Fruit fly (Drosophila melanogaster) whole organism, embryonic: ENCODE data around the gene lectin-30A.

Source experiments
- Abd-B ChIP-seq: fragments of 200-800 bp; sonication (Bioruptor generic); optimal IDR thresholded peaks from 2 replicates; lab custom pipeline; 2018; ENCODE audit warnings: missing biosample characterization, mild to moderate bottlenecking, missing genetic modification characterization, moderate library complexity
- Atf-2 ChIP-seq: fragments of 200-800 bp; sonication (Bioruptor generic); optimal IDR thresholded peaks from 2 replicates; lab custom pipeline; 2016; ENCODE audit warnings: missing biosample characterization, missing genetic modification characterization
- CG12769 ChIP-seq: fragments of 200-800 bp; sonication (Bioruptor generic); optimal IDR thresholded peaks from 2 replicates; lab custom pipeline; 2019; ENCODE audit warnings: missing biosample characterization, mild to moderate bottlenecking, missing genetic modification characterization, moderate library complexity
- CG13287 ChIP-seq: fragments of 200-800 bp; sonication (Bioruptor generic); IDR thresholded peaks from 2 replicates; pipeline ENCODE4 v1.3.6; 2022; ENCODE audit warnings: missing biosample characterization, missing genetic modification characterization; ENCODE audit not compliant: partially characterized antibody
- CG13424 ChIP-seq: fragments of 200-800 bp; sonication (Bioruptor generic); optimal IDR thresholded peaks from 2 replicates; lab custom pipeline; 2019; ENCODE audit warnings: missing biosample characterization, mild to moderate bottlenecking, missing genetic modification characterization, moderate library complexity
- CG16779 ChIP-seq: fragments of 200-800 bp; sonication (Bioruptor generic); IDR thresholded peaks from 2 replicates; pipeline ENCODE4 v1.3.6; 2022; ENCODE audit warnings: missing biosample characterization, missing genetic modification characterization
- CG17361 ChIP-seq: fragments of 200-800 bp; sonication (Bioruptor generic); IDR thresholded peaks from 3 replicates; pipeline ENCODE4 v1.3.6; 2022; ENCODE audit warnings: missing biosample characterization, missing genetic modification characterization
- CG18599 ChIP-seq: fragments of 200-800 bp; sonication (Bioruptor generic); optimal IDR thresholded peaks from 3 replicates; lab custom pipeline; 2017; ENCODE audit warnings: missing biosample characterization, missing genetic modification characterization, mild to moderate bottlenecking, moderate library complexity, missing genetic modification reagents
- CG2889 ChIP-seq: fragments of 200-800 bp; sonication (Bioruptor generic); IDR thresholded peaks from 3 replicates; pipeline ENCODE4 v1.3.6; 2022; ENCODE audit warnings: missing biosample characterization, missing genetic modification characterization
- CG30431 ChIP-seq: fragments of 200-800 bp; sonication (Bioruptor generic); optimal IDR thresholded peaks from 2 replicates; lab custom pipeline; 2017; ENCODE audit warnings: missing biosample characterization, missing genetic modification characterization
- CG31365 ChIP-seq: fragments of 200-800 bp; sonication (Bioruptor generic); optimal IDR thresholded peaks from 2 replicates; lab custom pipeline; 2018; ENCODE audit warnings: missing biosample characterization, mild to moderate bottlenecking, missing genetic modification characterization
- CG32767 ChIP-seq: fragments of 200-800 bp; sonication (Bioruptor generic); IDR thresholded peaks from 2 replicates; pipeline ENCODE4 v1.3.6; 2022; ENCODE audit warnings: missing biosample characterization, missing genetic modification characterization
- CG33557 ChIP-seq: fragments of 200-800 bp; sonication (Bioruptor generic); optimal IDR thresholded peaks from 2 replicates; lab custom pipeline; 2019; ENCODE audit warnings: missing biosample characterization, mild to moderate bottlenecking, missing genetic modification characterization, moderate library complexity
- CG4854 ChIP-seq: fragments of 200-800 bp; sonication (Bioruptor generic); optimal IDR thresholded peaks from 2 replicates; lab custom pipeline; 2016; ENCODE audit warnings: missing biosample characterization, missing genetic modification characterization, inconsistent platforms
- CG6854 ChIP-seq: fragments of 200-800 bp; sonication (Bioruptor generic); optimal IDR thresholded peaks from 3 replicates; lab custom pipeline; 2017; ENCODE audit warnings: missing biosample characterization, mild to moderate bottlenecking, missing genetic modification characterization
- CG7271 ChIP-seq: fragments of 200-800 bp; sonication (Bioruptor generic); optimal IDR thresholded peaks from 2 replicates; lab custom pipeline; 2018; ENCODE audit warnings: missing biosample characterization, mild to moderate bottlenecking, missing genetic modification characterization, moderate library complexity
- CG8388 ChIP-seq: fragments of 200-800 bp; sonication (Bioruptor generic); optimal IDR thresholded peaks from 2 replicates; lab custom pipeline; 2019; ENCODE audit warnings: missing biosample characterization, mild to moderate bottlenecking, missing genetic modification characterization, moderate library complexity
- CkIIα-i1 ChIP-seq: fragments of 200-800 bp; sonication (Bioruptor generic); IDR thresholded peaks from 2 replicates; pipeline ENCODE4 v1.3.6; 2022; ENCODE audit warnings: missing biosample characterization, missing genetic modification characterization
- E2f1 ChIP-seq: fragments of 200-800 bp; sonication (Bioruptor generic); IDR thresholded peaks from 2 replicates; pipeline ENCODE4 v1.3.6; 2022; ENCODE audit warnings: missing biosample characterization, missing genetic modification characterization
- E2f2 ChIP-seq: fragments of 200-800 bp; sonication (Bioruptor generic); IDR thresholded peaks from 2 replicates; pipeline ENCODE4 v1.3.6; 2022; ENCODE audit warnings: missing biosample characterization, missing genetic modification characterization
- Ets97D ChIP-seq: fragments of 200-800 bp; sonication (Bioruptor generic); optimal IDR thresholded peaks from 3 replicates; lab custom pipeline; 2016; ENCODE audit warnings: missing biosample characterization, missing genetic modification characterization
- GATAe ChIP-seq: fragments of 200-800 bp; sonication (Bioruptor generic); conservative IDR thresholded peaks from 2 replicates; pipeline ENCODE4 v1.3.6; 2022; ENCODE audit warnings: missing biosample characterization, missing genetic modification characterization
- Gsc ChIP-seq: fragments of 200-800 bp; sonication (Bioruptor generic); IDR thresholded peaks from 2 replicates; pipeline ENCODE4 v1.3.6; 2022; ENCODE audit warnings: missing biosample characterization, missing genetic modification characterization
- Hr3 ChIP-seq: fragments of 200-800 bp; sonication (Bioruptor generic); optimal IDR thresholded peaks from 3 replicates; lab custom pipeline; 2016; ENCODE audit warnings: missing biosample characterization, missing genetic modification characterization
- MTF-1 ChIP-seq: fragments of 200-800 bp; sonication (Bioruptor generic); optimal IDR thresholded peaks from 2 replicates; lab custom pipeline; 2018; ENCODE audit warnings: missing biosample characterization, mild to moderate bottlenecking, missing genetic modification characterization, borderline replicate concordance
- Opbp ChIP-seq: fragments of 200-800 bp; sonication (Bioruptor generic); IDR thresholded peaks from 3 replicates; pipeline ENCODE4 v1.3.6; 2022; ENCODE audit warnings: missing biosample characterization, missing genetic modification characterization; ENCODE audit not compliant: partially characterized antibody
- al ChIP-seq: fragments of 200-800 bp; sonication (Bioruptor generic); IDR thresholded peaks from 2 replicates; pipeline ENCODE4 v1.3.6; 2022; ENCODE audit warnings: missing biosample characterization, missing genetic modification characterization
- bowl ChIP-seq: fragments of 200-800 bp; sonication (Bioruptor generic); IDR thresholded peaks from 2 replicates; pipeline ENCODE4 v1.3.6; 2022; ENCODE audit warnings: missing biosample characterization, missing genetic modification characterization
- chif ChIP-seq, 2 experiments: fragments of 200-800 bp; sonication (Bioruptor generic); optimal IDR thresholded peaks; 3 replicates each; lab custom pipeline; 2016; ENCODE audit warnings: missing biosample characterization in 2 of 2, missing genetic modification characterization in 2 of 2
- chm ChIP-seq: fragments of 200-800 bp; sonication (Bioruptor generic); IDR thresholded peaks from 2 replicates; pipeline ENCODE4 v1.3.6; 2022; ENCODE audit warnings: missing biosample characterization, missing genetic modification characterization
- ci ChIP-seq: fragments of 200-800 bp; sonication (Bioruptor generic); IDR thresholded peaks from 3 replicates; pipeline ENCODE4 v1.3.6; 2022; ENCODE audit warnings: missing biosample characterization, missing genetic modification characterization
- cwo ChIP-seq: fragments of 200-800 bp; sonication (Bioruptor generic); optimal IDR thresholded peaks from 3 replicates; lab custom pipeline; 2017; ENCODE audit warnings: missing biosample characterization, missing genetic modification characterization, mild to moderate bottlenecking, moderate library complexity, missing genetic modification reagents
- da ChIP-seq: fragments of 200-800 bp; sonication (Bioruptor generic); optimal IDR thresholded peaks from 2 replicates; lab custom pipeline; 2016; ENCODE audit warnings: missing biosample characterization, missing genetic modification characterization
- dan ChIP-seq: fragments of 200-800 bp; sonication (Bioruptor generic); IDR thresholded peaks from 2 replicates; pipeline ENCODE4 v1.3.6; 2022; ENCODE audit warnings: missing biosample characterization, missing genetic modification characterization
- esg ChIP-seq: fragments of 200-800 bp; sonication (Bioruptor generic); conservative IDR thresholded peaks from 2 replicates; pipeline ENCODE4 v1.3.6; 2022; ENCODE audit warnings: missing biosample characterization, missing genetic modification characterization
- fd64A ChIP-seq: fragments of 200-800 bp; sonication (Bioruptor generic); optimal IDR thresholded peaks from 3 replicates; lab custom pipeline; 2018; ENCODE audit warnings: missing biosample characterization, mild to moderate bottlenecking, missing genetic modification characterization
- grn ChIP-seq: fragments of 200-800 bp; sonication (Bioruptor generic); optimal IDR thresholded peaks from 3 replicates; lab custom pipeline; 2017; ENCODE audit warnings: missing biosample characterization, missing genetic modification characterization
- insv ChIP-seq, 2 experiments: fragments of 200-800 bp; sonication (Bioruptor generic); optimal IDR thresholded peaks; 3 replicates each; lab custom pipeline; 2016 to 2018; ENCODE audit warnings: missing biosample characterization in 2 of 2, missing genetic modification characterization in 2 of 2
- klu ChIP-seq: fragments of 200-800 bp; sonication (Bioruptor generic); IDR thresholded peaks from 2 replicates; pipeline ENCODE4 v1.3.6; 2022; ENCODE audit warnings: missing biosample characterization, missing genetic modification characterization
- mirr ChIP-seq: fragments of 200-800 bp; sonication (Bioruptor generic); optimal IDR thresholded peaks from 3 replicates; lab custom pipeline; 2018; ENCODE audit warnings: missing biosample characterization, mild to moderate bottlenecking, missing genetic modification characterization
- nmo ChIP-seq: fragments of 200-800 bp; sonication (Bioruptor generic); optimal IDR thresholded peaks from 2 replicates; lab custom pipeline; 2018; ENCODE audit warnings: missing biosample characterization, mild to moderate bottlenecking, missing genetic modification characterization, moderate library complexity
- pum ChIP-seq: fragments of 200-800 bp; sonication (Bioruptor generic); optimal IDR thresholded peaks from 2 replicates; lab custom pipeline; 2016; ENCODE audit warnings: missing biosample characterization, missing genetic modification characterization
- salm ChIP-seq: fragments of 200-800 bp; sonication (Bioruptor generic); optimal IDR thresholded peaks from 2 replicates; lab custom pipeline; 2018; ENCODE audit warnings: missing biosample characterization, mild to moderate bottlenecking, missing genetic modification characterization
- so ChIP-seq: fragments of 200-800 bp; sonication (Bioruptor generic); IDR thresholded peaks from 3 replicates; pipeline ENCODE4 v1.3.6; 2022; ENCODE audit warnings: missing biosample characterization, missing genetic modification characterization
- sqz ChIP-seq: fragments of 200-800 bp; sonication (Bioruptor generic); optimal IDR thresholded peaks from 3 replicates; lab custom pipeline; 2018; ENCODE audit warnings: missing biosample characterization, mild to moderate bottlenecking, missing genetic modification characterization
- sr ChIP-seq: fragments of 200-800 bp; sonication (Bioruptor generic); IDR thresholded peaks from 3 replicates; pipeline ENCODE4 v1.3.6; 2022; ENCODE audit warnings: missing biosample characterization, missing genetic modification characterization
- stc ChIP-seq: fragments of 200-800 bp; sonication (Bioruptor generic); IDR thresholded peaks from 2 replicates; pipeline ENCODE4 v1.3.6; 2022; ENCODE audit warnings: missing biosample characterization, missing genetic modification characterization
- tx ChIP-seq: fragments of 200-800 bp; sonication (Bioruptor generic); optimal IDR thresholded peaks from 2 replicates; lab custom pipeline; 2016; ENCODE audit warnings: missing biosample characterization, missing genetic modification characterization
- vnd ChIP-seq: fragments of 200-800 bp; sonication (Bioruptor generic); IDR thresholded peaks from 3 replicates; pipeline ENCODE4 v1.3.6; 2022; ENCODE audit warnings: missing biosample characterization, missing genetic modification characterization; ENCODE audit not compliant: partially characterized antibody
- zen2 ChIP-seq: fragments of 200-800 bp; sonication (Bioruptor generic); IDR thresholded peaks from 3 replicates; pipeline ENCODE4 v1.3.6; 2022; ENCODE audit warnings: missing biosample characterization, missing genetic modification characterization; ENCODE audit not compliant: partially characterized antibody
- zf30C ChIP-seq: fragments of 200-800 bp; sonication (Bioruptor generic); optimal IDR thresholded peaks from 3 replicates; lab custom pipeline; 2018; ENCODE audit warnings: missing biosample characterization, mild to moderate bottlenecking, missing genetic modification characterization

Gene lectin-30A

DNA sequence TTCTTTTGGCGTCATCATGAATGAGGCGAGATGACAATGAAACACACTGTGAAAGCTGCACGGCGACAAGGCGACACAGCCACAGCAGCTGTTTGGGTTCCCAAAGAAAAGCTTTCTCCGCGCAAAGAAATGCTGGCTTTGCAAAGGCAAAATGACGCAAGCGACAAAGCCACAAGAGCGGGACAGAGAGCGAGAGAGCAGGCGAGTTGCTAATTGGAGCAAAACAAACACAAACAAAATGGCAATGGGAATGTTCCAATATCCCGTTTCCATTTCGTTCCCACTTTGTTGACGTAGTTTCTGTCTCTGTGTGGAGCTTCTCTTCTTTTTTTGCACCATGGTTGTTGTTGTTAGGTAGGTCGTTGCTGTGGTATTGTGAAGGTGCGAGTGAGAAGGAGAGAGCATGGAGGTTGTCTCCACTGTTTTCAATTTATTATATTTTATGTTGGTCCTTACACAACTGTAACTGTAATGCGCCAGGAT lies 49.5 kb downstream of the lectin-30A start (continued):
- TF ChIP-seq CG32767 (GFP tag; lab: Robert Waterston, UW) (peak; percentile 49; the same call in 1 of the 2 replicates), sr (GFP tag; lab: Robert Waterston, UW) (no peak), E2f2 (GFP tag; lab: Robert Waterston, UW) (no peak; the same call in 1 of the 2 replicates), CG18599 (GFP tag; lab: Kevin White, UChicago) (peak; percentile 11), esg (GFP tag; lab: Robert Waterston, UW) (no peak), insv (GFP tag; optimal IDR thresholded peaks at IDR 0.05; lab: Kevin White, UChicago) (peak in 1 of 2 experiments; percentile 16), salm (peak; percentile 22), CG8388 (no peak), vnd (no peak), chif (GFP tag; optimal IDR thresholded peaks at IDR 0.05; lab: Kevin White, UChicago) (no peak), CG30431 (GFP tag; lab: Kevin White, UChicago) (no peak), grn (GFP tag; lab: Kevin White, UChicago) (peak; percentile 19), mirr (peak; percentile 64), bowl (GFP tag; lab: Robert Waterston, UW) (peak; percentile 86; the same call in 1 of the 2 replicates), da (GFP tag; lab: Kevin White, UChicago) (no peak), CG31365 (tag; lab: Kevin White, UChicago) (no peak), dan (GFP tag; lab: Robert Waterston, UW) (no peak), klu (no peak), stc (GFP tag; lab: Robert Waterston, UW) (peak; percentile 33; the same call in 1 of the 2 replicates), CG4854 (GFP tag; lab: Kevin White, UChicago) (no peak), CG13424 (tag; lab: Kevin White, UChicago) (no peak), sqz (GFP tag; lab: Kevin White, UChicago) (peak; percentile 73), pum (GFP tag; lab: Kevin White, UChicago) (no peak), chm (GFP tag; lab: Robert Waterston, UW) (no peak; the same call in 1 of the 2 replicates), CG12769 (tag; lab: Kevin White, UChicago) (peak; percentile 77), CG2889 (GFP tag; lab: Robert Waterston, UW) (no peak), E2f1 (GFP tag; lab: Robert Waterston, UW) (no peak), GATAe (GFP tag; lab: Robert Waterston, UW) (no peak), Hr3 (no peak), CG33557 (GFP tag; lab: Kevin White, UChicago) (no peak), MTF-1 (no peak), al (GFP tag; lab: Robert Waterston, UW) (no peak), CG6854 (peak; percentile 39), CG13287 (GFP tag; lab: Robert Waterston, UW) (peak; percentile 25; the same call in 1 of the 2 replicates), zen2 (GFP tag; lab: Robert Waterston, UW) (peak; percentile 45; the same call in 1 of the 3 replicates), tx (no peak), Abd-B (GFP tag; lab: Kevin White, UChicago) (no peak), nmo (GFP tag; lab: Kevin White, UChicago) (no peak), Gsc (GFP tag; lab: Robert Waterston, UW) (no peak), CG17361 (GFP tag; lab: Robert Waterston, UW) (no peak), fd64A (GFP tag; lab: Kevin White, UChicago) (peak; percentile 18), CkIIα-i1 (GFP tag; lab: Robert Waterston, UW) (no peak), Ets97D (GFP tag; lab: Kevin White, UChicago) (no peak), Opbp (GFP tag; lab: Robert Waterston, UW) (no peak), zf30C (no peak), so (GFP tag; lab: Robert Waterston, UW) (peak; percentile 72; the same call in 1 of the 3 replicates), cwo (GFP tag; lab: Kevin White, UChicago) (no peak), ci (GFP tag; lab: Robert Waterston, UW) (peak; percentile 91; the same call in 2 of the 3 replicates), CG7271 (tag; lab: Kevin White, UChicago) (no peak), Atf-2 (GFP tag; lab: Kevin White, UChicago) (no peak), CG16779 (no peak)
